Worm (Caenorhabditis elegans): ENCODE results near the gene T26E4.4.
"Not testable (repeated sequence)": the region's sequence is repeated elsewhere in the genome, so short reads cannot be mapped to it uniquely, and the experiment has no call there.

The T26E4.4 gene

ce11 chrV:15766122-15766594, 26.2 kb downstream of the T26E4.4 start, which contains the start of the genes haf-3 and F57A10.2 (continued):
- TF ChIP-seq nhr-77 (tag; optimal IDR thresholded peaks at IDR 0.05) (peak; percentile 90), aha-1 (tag) (peak; percentile 76), pha-4 (GFP tag; IDR thresholded peaks at IDR 0.05) (peak; percentile 73), pha-4 (tag; optimal IDR thresholded peaks at IDR 0.05) (peak; percentile 46)

- no peak for TF ChIP-seq cey-2 (tag; optimal IDR thresholded peaks at IDR 0.05; ENCODE audit: borderline replicate concordance, insufficient read depth)
Measured at ce11 chrV:15758449-15758848, 33.9 kb downstream of the T26E4.4 start, which contains the start of gene str-9. Gene str-9 (plus strand): TSS chrV:15758749.

ce11 chrV:15757645-15758044, 34.7 kb downstream of the T26E4.4 start:
- TF ChIP-seq spr-1 (tag; optimal IDR thresholded peaks at IDR 0.05) (no peak), aha-1 (tag) (peak; percentile 92)

ce11 chrV:15754731-15755130, 37.6 kb downstream of the T26E4.4 start, which contains the start of gene str-8:
Gene str-8 (plus strand): TSS chrV:15755031.
- not testable (repeated sequence) for TF ChIP-seq nhr-102 (tag; optimal IDR thresholded peaks at IDR 0.05); dpl-1 (GFP tag; optimal IDR thresholded peaks at IDR 0.05); Y5F2A.4 (GFP tag; optimal IDR thresholded peaks at IDR 0.05)

ce11 chrV:15752941-15753340, 39.4 kb downstream of the T26E4.4 start, which contains the start of gene str-5:
Gene str-5 (plus strand): TSS chrV:15753241.
- not testable (repeated sequence) for TF ChIP-seq zfp-2 (tag; optimal IDR thresholded peaks at IDR 0.05); lin-39 (tag; optimal IDR thresholded peaks at IDR 0.05); egl-43 (GFP tag; IDR thresholded peaks at IDR 0.05)

- no peak for TF ChIP-seq dmd-6 (GFP tag; IDR thresholded peaks at IDR 0.05)
- TF ChIP-seq zfp-2 (tag; optimal IDR thresholded peaks at IDR 0.05), result no peak
- TF ChIP-seq nhr-42 (GFP tag; IDR thresholded peaks at IDR 0.05), result no peak
- TF ChIP-seq tag-97 (GFP tag; IDR thresholded peaks at IDR 0.05), result no peak
- TF ChIP-seq ces-1 (GFP tag; optimal IDR thresholded peaks at IDR 0.05), result no peak
- no peak for TF ChIP-seq mdl-1 (tag; optimal IDR thresholded peaks at IDR 0.05)
- no peak for TF ChIP-seq Y5F2A.4 (GFP tag; optimal IDR thresholded peaks at IDR 0.05)
- TF ChIP-seq lin-29 (GFP tag; IDR thresholded peaks at IDR 0.05), result no peak
- no peak for TF ChIP-seq nhr-48 (tag; optimal IDR thresholded peaks at IDR 0.05)
- TF ChIP-seq ceh-44 (GFP tag; IDR thresholded peaks at IDR 0.05), result no peak
- TF ChIP-seq lim-7 (GFP tag; IDR thresholded peaks at IDR 0.05), result no peak
- no peak for TF ChIP-seq hif-1 (tag; optimal IDR thresholded peaks at IDR 0.05)
- no peak for TF ChIP-seq F37D6.2 (tag; optimal IDR thresholded peaks at IDR 0.05)
- no peak for TF ChIP-seq T26A8.4 (GFP tag; IDR thresholded peaks at IDR 0.05)
- TF ChIP-seq lin-38 (GFP tag; IDR thresholded peaks at IDR 0.05), result no peak
Measured at ce11 chrV:15752049-15752448, 40.3 kb downstream of the T26E4.4 start, which contains the start of gene str-43. Gene str-43 (minus strand): TSS chrV:15752149.

- TF ChIP-seq dve-1 (tag; optimal IDR thresholded peaks at IDR 0.05; ENCODE audit: insufficient read depth) (no peak), nhr-76 (tag; optimal IDR thresholded peaks at IDR 0.05) (no peak), jun-1 (tag; optimal IDR thresholded peaks at IDR 0.05) (no peak), zag-1 (tag; optimal IDR thresholded peaks at IDR 0.05) (no peak), skn-1 (tag; optimal IDR thresholded peaks at IDR 0.05) (no peak), zip-2 (tag; optimal IDR thresholded peaks at IDR 0.05) (no peak), daf-19 (GFP tag; conservative IDR thresholded peaks at IDR 0.05) (no peak), nhr-42 (GFP tag; IDR thresholded peaks at IDR 0.05) (no peak)
Measured at ce11 chrV:15750130-15750529, 42.2 kb downstream of the T26E4.4 start, which contains the start of gene str-6. Gene str-6 (minus strand): TSS chrV:15750230.
